Worm (Caenorhabditis elegans): ENCODE data around the gene nra-3.

Gene nra-3

DNA sequence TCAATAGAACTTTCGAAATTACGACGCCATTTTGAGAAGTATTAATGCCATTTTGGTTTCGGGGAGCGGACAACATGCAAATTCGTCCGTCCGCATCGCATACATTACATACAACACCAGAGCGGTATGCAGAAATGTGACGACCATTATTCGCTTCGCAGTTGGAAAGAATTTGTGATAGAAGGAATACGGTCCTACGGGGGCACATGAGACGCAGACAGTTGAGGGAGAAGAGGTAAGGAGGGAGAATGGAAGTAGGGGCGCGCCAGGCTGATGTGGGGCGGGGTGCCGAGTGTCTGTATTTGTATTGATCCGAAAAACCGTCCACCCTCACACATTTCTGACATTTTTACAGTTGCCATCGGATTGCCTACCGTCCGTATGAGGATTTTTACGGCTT is 10.1 kb upstream of the nra-3 start:
- TF ChIP-seq K09A11.1 (tag; optimal IDR thresholded peaks at IDR 0.05; ENCODE audit: insufficient read depth), result no peak
- TF ChIP-seq lin-11 (tag; optimal IDR thresholded peaks at IDR 0.05), result no peak
- TF ChIP-seq nfya-1 (tag; optimal IDR thresholded peaks at IDR 0.05), result no peak
- TF ChIP-seq ceh-45 (GFP tag; IDR thresholded peaks at IDR 0.05), result no peak
- TF ChIP-seq ceh-31 (tag; optimal IDR thresholded peaks at IDR 0.05), result peak; percentile 32
- no peak for TF ChIP-seq mec-3 (tag; optimal IDR thresholded peaks at IDR 0.05; ENCODE audit: borderline replicate concordance)
- TF ChIP-seq pros-1 (tag; optimal IDR thresholded peaks at IDR 0.05), result peak; percentile 19
- TF ChIP-seq hlh-6 (tag; optimal IDR thresholded peaks at IDR 0.05), result peak; percentile 23
- no peak for TF ChIP-seq fkh-6 (tag; optimal IDR thresholded peaks at IDR 0.05)
- no peak for TF ChIP-seq ceh-30 (tag; optimal IDR thresholded peaks at IDR 0.05)
- TF ChIP-seq eyg-1 (tag; optimal IDR thresholded peaks at IDR 0.05), result no peak
- TF ChIP-seq ref-2 (tag; optimal IDR thresholded peaks at IDR 0.05), result peak; percentile 55

DNA sequence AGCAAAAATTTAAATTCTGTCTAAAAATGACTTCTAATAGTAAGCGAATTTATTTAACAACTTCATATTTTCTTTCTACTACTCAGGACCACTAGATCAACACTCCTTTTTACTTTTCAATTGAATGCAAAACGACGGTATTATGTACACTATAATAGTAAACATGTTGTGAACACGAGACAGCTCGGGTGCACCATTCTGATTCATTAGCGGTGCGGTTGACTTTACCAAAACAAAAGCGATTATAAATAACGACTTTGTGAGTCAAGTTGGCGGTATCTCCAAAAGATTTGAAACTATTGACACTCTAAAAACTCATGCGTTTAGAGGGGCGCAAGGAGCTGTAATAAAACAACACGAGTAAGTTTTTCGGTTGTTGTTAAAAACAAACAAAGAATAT is 9.3 kb upstream of the nra-3 start:
- no peak for TF ChIP-seq ceh-48 (tag; optimal IDR thresholded peaks at IDR 0.05)
- no peak for TF ChIP-seq pha-2 (tag; optimal IDR thresholded peaks at IDR 0.05)
- no peak for TF ChIP-seq ceh-24 (tag; optimal IDR thresholded peaks at IDR 0.05)
- TF ChIP-seq ztf-16 (tag; optimal IDR thresholded peaks at IDR 0.05), result no peak
- TF ChIP-seq lin-11 (tag; optimal IDR thresholded peaks at IDR 0.05), result no peak
- no peak for TF ChIP-seq C08G9.2 (tag; optimal IDR thresholded peaks at IDR 0.05)
- TF ChIP-seq ceh-2 (tag; optimal IDR thresholded peaks at IDR 0.05), result no peak
- no peak for TF ChIP-seq elt-4 (tag; optimal IDR thresholded peaks at IDR 0.05)
- TF ChIP-seq ceh-30 (tag; optimal IDR thresholded peaks at IDR 0.05), result no peak
- TF ChIP-seq F13H6.1 (tag; optimal IDR thresholded peaks at IDR 0.05), result no peak
- no peak for TF ChIP-seq ama-1 (optimal IDR thresholded peaks at IDR 0.05)
- TF ChIP-seq ceh-34 (tag; optimal IDR thresholded peaks at IDR 0.05), result no peak

DNA sequence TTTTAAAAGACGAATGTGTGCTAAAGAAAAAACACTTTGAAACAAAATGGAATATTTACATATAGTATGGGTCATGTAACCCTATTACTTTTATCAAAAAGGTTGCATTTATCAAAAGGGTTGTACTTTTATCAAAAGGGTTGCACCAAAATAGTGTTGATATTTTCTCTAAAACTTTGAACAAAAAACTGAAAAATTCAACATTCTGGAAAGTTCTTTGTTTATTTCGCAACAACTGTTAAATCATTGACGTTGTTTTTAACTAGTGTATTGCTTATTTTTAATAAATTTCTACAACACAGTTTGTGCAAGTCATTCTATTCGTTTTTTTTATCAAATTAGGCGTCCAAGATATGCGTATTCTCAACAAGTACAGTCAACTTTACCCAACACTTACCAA is 7.3 kb upstream of the nra-3 start, which contains the start of the genes C17G1.5 and C17G1.14:
Gene C17G1.5, plus strand, starts transcription at position 266 of the 400 bp plus-strand sequence.
Gene C17G1.14, plus strand, starts transcription at position 277 of the 400 bp plus-strand sequence.
- no peak for TF ChIP-seq ref-2 (tag; optimal IDR thresholded peaks at IDR 0.05)
- no peak for TF ChIP-seq F13H6.1 (tag; optimal IDR thresholded peaks at IDR 0.05)
- no peak for TF ChIP-seq pax-1 (tag; optimal IDR thresholded peaks at IDR 0.05)

DNA sequence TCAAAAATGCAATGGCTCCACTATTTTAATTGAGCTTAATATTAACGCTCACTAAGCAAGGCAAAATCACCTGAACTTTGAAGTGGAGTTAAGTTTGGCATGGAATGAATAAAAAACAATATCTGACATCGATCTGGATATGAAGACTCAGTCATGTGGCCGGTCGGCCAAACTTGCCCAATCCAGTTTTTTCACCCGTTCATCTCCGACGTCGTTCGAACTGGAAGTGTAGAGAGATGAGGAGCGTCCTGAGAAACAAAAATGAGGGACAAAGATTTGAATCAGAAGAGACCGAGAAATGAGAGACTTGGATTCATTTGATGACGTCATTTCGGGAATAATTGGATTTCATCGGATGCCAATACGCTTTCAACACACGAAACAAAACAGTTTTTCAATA is 6.8 kb upstream of the nra-3 start:
- TF ChIP-seq K02D7.2 (tag; optimal IDR thresholded peaks at IDR 0.05) (no peak), fax-1 (tag; optimal IDR thresholded peaks at IDR 0.05) (no peak), ceh-31 (tag; optimal IDR thresholded peaks at IDR 0.05) (no peak), C08G9.2 (tag; optimal IDR thresholded peaks at IDR 0.05) (no peak), tbx-2 (tag; optimal IDR thresholded peaks at IDR 0.05) (no peak), F13H6.1 (tag; optimal IDR thresholded peaks at IDR 0.05) (no peak), ttx-3 (tag; optimal IDR thresholded peaks at IDR 0.05) (no peak), mec-3 (tag; optimal IDR thresholded peaks at IDR 0.05; ENCODE audit: borderline replicate concordance) (no peak), pros-1 (tag; optimal IDR thresholded peaks at IDR 0.05) (no peak), zip-5 (tag; optimal IDR thresholded peaks at IDR 0.05) (no peak), ceh-19 (GFP tag; optimal IDR thresholded peaks at IDR 0.05) (no peak), syd-9 (tag; optimal IDR thresholded peaks at IDR 0.05) (no peak), nhr-232 (tag; optimal IDR thresholded peaks at IDR 0.05) (no peak), tbx-7 (tag; optimal IDR thresholded peaks at IDR 0.05) (no peak), ceh-48 (tag; optimal IDR thresholded peaks at IDR 0.05) (no peak), odd-2 (tag; optimal IDR thresholded peaks at IDR 0.05) (no peak), elt-4 (tag; optimal IDR thresholded peaks at IDR 0.05) (no peak)

DNA sequence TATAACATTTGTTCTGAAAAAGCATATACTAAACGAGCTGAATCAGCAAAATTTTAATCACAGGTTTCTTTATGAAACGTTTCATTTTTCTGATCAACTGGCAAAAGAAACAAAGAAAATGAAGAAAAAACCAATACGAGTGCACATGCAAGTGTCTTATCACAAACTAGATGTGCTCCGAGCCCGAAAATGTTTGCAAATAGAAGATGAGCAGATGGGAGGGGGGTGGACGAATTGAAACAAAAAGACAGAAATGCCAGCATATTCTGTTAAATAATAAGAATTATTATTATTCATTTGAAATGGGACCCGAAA is 2.7 kb upstream of the nra-3 start:
- TF ChIP-seq nhr-11 (tag; optimal IDR thresholded peaks at IDR 0.05), result no peak
- TF ChIP-seq nhr-232 (tag; optimal IDR thresholded peaks at IDR 0.05), result no peak
- TF ChIP-seq F13H6.1 (tag; optimal IDR thresholded peaks at IDR 0.05), result no peak
- no peak for TF ChIP-seq ref-2 (tag; optimal IDR thresholded peaks at IDR 0.05)
- TF ChIP-seq ceh-2 (tag; optimal IDR thresholded peaks at IDR 0.05), result no peak
- TF ChIP-seq ceh-14 (tag; optimal IDR thresholded peaks at IDR 0.05), result no peak
- TF ChIP-seq pax-1 (tag; optimal IDR thresholded peaks at IDR 0.05), result no peak
- TF ChIP-seq tbx-2 (tag; optimal IDR thresholded peaks at IDR 0.05), result no peak
